Worm (Caenorhabditis elegans) whole organism, L4/young adult: ENCODE data around the gene T05E12.8.

ENCODE experiments used
- him-1 ChIP-seq: sonication (generic microtip); optimal IDR thresholded peaks from 2 replicates; lab custom pipeline; 2016; ENCODE audit warnings: missing genotype, missing genetic modification reagents, missing genetic modification characterization, missing compliant biosample characterization

The T05E12.8 gene

DNA sequence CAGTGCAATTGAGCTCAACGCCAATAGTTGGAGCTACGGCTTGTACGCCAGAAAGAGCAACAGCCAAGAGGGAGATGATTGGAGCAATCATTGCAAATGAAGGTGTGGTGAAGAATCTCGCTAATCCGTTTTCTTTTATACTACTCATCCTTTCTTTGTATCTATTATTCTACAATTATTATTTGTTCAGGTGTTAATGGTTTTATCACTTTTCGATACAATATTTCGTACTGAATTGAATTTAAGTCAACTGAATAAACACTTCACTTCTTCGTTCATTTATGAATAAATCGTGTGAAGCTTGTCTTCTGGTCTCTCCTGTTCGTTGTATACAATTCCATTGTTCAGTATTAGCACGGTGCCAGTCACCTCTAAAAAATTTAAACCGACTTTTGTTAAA, 39.4 kb downstream of the T05E12.8 start, which contains the start of gene ZK218.11:
TSS of gene ZK218.11 (minus strand) at position 101 of the 400 bp plus-strand sequence.
- no peak for TF ChIP-seq him-1 (tag; lab: Kevin White, UChicago)
